Worm (Caenorhabditis elegans): ENCODE measurements around the gene Y66D12A.21.

The Y66D12A.21 gene

ce11 chrIII:11502753-11503152, 2.3 kb downstream of the Y66D12A.21 start, which contains the start of gene tin-10:
Gene tin-10, minus strand, starts transcription at chrIII:11502853.
- TF ChIP-seq zag-1 (tag; optimal IDR thresholded peaks at IDR 0.05) (no peak), crh-2 (tag; optimal IDR thresholded peaks at IDR 0.05) (no peak), elt-1 (tag; optimal IDR thresholded peaks at IDR 0.05) (no peak), fos-1 (tag; optimal IDR thresholded peaks at IDR 0.05) (no peak), gmeb-1 (tag; optimal IDR thresholded peaks at IDR 0.05) (no peak), sma-9 (GFP tag; optimal IDR thresholded peaks at IDR 0.05) (no peak), sma-9 (tag; optimal IDR thresholded peaks at IDR 0.05) (no peak), nhr-12 (tag; optimal IDR thresholded peaks at IDR 0.05) (no peak), unc-55 (GFP tag; optimal IDR thresholded peaks at IDR 0.05) (no peak), ama-1 (optimal IDR thresholded peaks at IDR 0.05) (no peak), sma-3 (GFP tag; optimal IDR thresholded peaks at IDR 0.05) (no peak), egl-27 (tag; optimal IDR thresholded peaks at IDR 0.05) (no peak), sem-4 (tag; optimal IDR thresholded peaks at IDR 0.05) (no peak), ztf-1 (GFP tag; conservative IDR thresholded peaks at IDR 0.05) (no peak), ztf-4 (tag; optimal IDR thresholded peaks at IDR 0.05) (no peak), snpc-4 (tag; optimal IDR thresholded peaks at IDR 0.05) (no peak)

- TF ChIP-seq nhr-10 (tag; optimal IDR thresholded peaks at IDR 0.05) (no peak), R02D3.7 (tag; optimal IDR thresholded peaks at IDR 0.05) (no peak), sma-9 (GFP tag; optimal IDR thresholded peaks at IDR 0.05) (no peak), sma-9 (tag; optimal IDR thresholded peaks at IDR 0.05) (no peak), nhr-23 (tag; optimal IDR thresholded peaks at IDR 0.05) (no peak), nhr-77 (tag; optimal IDR thresholded peaks at IDR 0.05) (no peak), mdl-1 (tag; optimal IDR thresholded peaks at IDR 0.05) (no peak), nhr-11 (tag; optimal IDR thresholded peaks at IDR 0.05) (no peak), ztf-11 (tag; optimal IDR thresholded peaks at IDR 0.05) (no peak)
These were observed 4.5 kb downstream of the Y66D12A.21 start, which contains the start of gene nars-2 for ce11 chrIII:11500647-11501046. Gene nars-2, minus strand, starts transcription at chrIII:11500747.

- TF ChIP-seq unc-62 (GFP tag; optimal IDR thresholded peaks at IDR 0.05), result no peak
- peak; percentile 20 for TF ChIP-seq F13H6.1 (tag; optimal IDR thresholded peaks at IDR 0.05)
- peak; percentile 13 for TF ChIP-seq blmp-1 (tag; optimal IDR thresholded peaks at IDR 0.05; ENCODE audit: insufficient read depth)
- no peak for TF ChIP-seq gmeb-1 (tag; optimal IDR thresholded peaks at IDR 0.05)
- no peak for TF ChIP-seq zag-1 (tag; optimal IDR thresholded peaks at IDR 0.05)
- TF ChIP-seq lin-39 (tag; optimal IDR thresholded peaks at IDR 0.05), result no peak
- no peak for TF ChIP-seq ceh-16 (tag; optimal IDR thresholded peaks at IDR 0.05)
- TF ChIP-seq crh-2 (tag; optimal IDR thresholded peaks at IDR 0.05), result peak; percentile 4
- TF ChIP-seq ZK546.5 (tag; optimal IDR thresholded peaks at IDR 0.05), result no peak
- peak; percentile 79 for TF ChIP-seq fos-1 (tag; optimal IDR thresholded peaks at IDR 0.05)
- TF ChIP-seq Y55F3AM.14 (GFP tag; optimal IDR thresholded peaks at IDR 0.05), result no peak
- peak; percentile 28 for TF ChIP-seq sma-3 (GFP tag; optimal IDR thresholded peaks at IDR 0.05)
These were observed 8.6 kb downstream of the Y66D12A.21 start, which contains the start of gene Y66D12A.24 for ce11 chrIII:11496496-11496895. Gene Y66D12A.24, plus strand, starts transcription at chrIII:11496865.

ce11 chrIII:11492489-11492888, 12.6 kb downstream of the Y66D12A.21 start:
- TF ChIP-seq nhr-23 (tag; optimal IDR thresholded peaks at IDR 0.05), result no peak

ce11 chrIII:11490221-11490620, 14.9 kb downstream of the Y66D12A.21 start:
- TF ChIP-seq zag-1 (tag; optimal IDR thresholded peaks at IDR 0.05) (no peak), mdl-1 (tag; optimal IDR thresholded peaks at IDR 0.05) (no peak), F13H6.1 (tag; optimal IDR thresholded peaks at IDR 0.05) (no peak), elt-1 (tag; optimal IDR thresholded peaks at IDR 0.05) (no peak), ztf-11 (tag; optimal IDR thresholded peaks at IDR 0.05) (no peak), Y55F3AM.14 (GFP tag; optimal IDR thresholded peaks at IDR 0.05) (no peak), R02D3.7 (tag; optimal IDR thresholded peaks at IDR 0.05) (no peak), peb-1 (tag; optimal IDR thresholded peaks at IDR 0.05) (no peak), nhr-12 (tag; optimal IDR thresholded peaks at IDR 0.05) (no peak), crh-2 (tag; optimal IDR thresholded peaks at IDR 0.05) (no peak), lin-11 (tag; optimal IDR thresholded peaks at IDR 0.05) (no peak), ztf-4 (tag; optimal IDR thresholded peaks at IDR 0.05) (no peak), elt-3 (tag; optimal IDR thresholded peaks at IDR 0.05) (no peak), nhr-6 (tag; optimal IDR thresholded peaks at IDR 0.05) (no peak), lin-39 (tag; optimal IDR thresholded peaks at IDR 0.05) (no peak), unc-62 (GFP tag; optimal IDR thresholded peaks at IDR 0.05) (no peak), nhr-11 (tag; optimal IDR thresholded peaks at IDR 0.05) (no peak), skn-1 (tag; optimal IDR thresholded peaks at IDR 0.05) (no peak), nhr-237 (tag; optimal IDR thresholded peaks at IDR 0.05) (no peak)
